Worm (Caenorhabditis elegans): ENCODE results near the gene T24H10.4.

- no peak for TF ChIP-seq daf-12 (tag; optimal IDR thresholded peaks at IDR 0.05)
- no peak for TF ChIP-seq vab-7 (GFP tag; IDR thresholded peaks at IDR 0.05)
- no peak for TF ChIP-seq mep-1 (tag; optimal IDR thresholded peaks at IDR 0.05)
- TF ChIP-seq pqm-1 (tag; optimal IDR thresholded peaks at IDR 0.05): no peak
- TF ChIP-seq nhr-25 (tag; optimal IDR thresholded peaks at IDR 0.05; ENCODE audit: borderline replicate concordance, insufficient read depth): no peak
- TF ChIP-seq nhr-76 (tag; optimal IDR thresholded peaks at IDR 0.05): no peak
- no peak for TF ChIP-seq ztf-11 (tag; optimal IDR thresholded peaks at IDR 0.05)
- TF ChIP-seq mdt-29 (GFP tag; IDR thresholded peaks at IDR 0.05): no peak
- TF ChIP-seq dpl-1 (GFP tag; optimal IDR thresholded peaks at IDR 0.05): no peak
- TF ChIP-seq aha-1 (tag): no peak
- TF ChIP-seq mes-2 (tag; optimal IDR thresholded peaks at IDR 0.05; ENCODE audit: poor library complexity, severe bottlenecking): no peak
These were observed 31.0 kb upstream of the T24H10.4 start for ce11 chrII:9078351-9078750.

Measured in whole organism, L4 larva.